Fruit fly (Drosophila melanogaster): Measurements from ENCODE around the gene CG6689.

Gene CG6689

DNA sequence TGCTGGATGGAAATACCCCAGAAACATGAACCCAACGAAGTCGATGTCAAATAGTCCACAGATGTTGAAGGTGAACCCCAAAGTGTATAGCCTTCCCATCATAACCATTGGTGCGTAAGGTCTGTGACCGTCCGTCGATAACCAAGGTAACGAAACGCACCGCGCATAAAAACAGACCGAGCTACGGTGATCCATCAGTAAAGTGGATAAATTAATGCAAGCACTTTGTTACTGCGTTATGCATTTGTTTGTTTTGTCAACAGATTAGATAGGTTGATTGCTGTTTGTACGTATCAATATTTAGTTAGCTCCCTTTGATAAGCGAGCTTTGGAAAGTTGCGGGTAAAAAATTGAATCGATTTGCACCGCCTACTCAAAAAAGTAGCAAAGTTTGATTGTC, 41.6 kb downstream of the CG6689 start:
- TF ChIP-seq CG10348 (GFP tag; IDR thresholded peaks at IDR 0.05), result no peak

DNA sequence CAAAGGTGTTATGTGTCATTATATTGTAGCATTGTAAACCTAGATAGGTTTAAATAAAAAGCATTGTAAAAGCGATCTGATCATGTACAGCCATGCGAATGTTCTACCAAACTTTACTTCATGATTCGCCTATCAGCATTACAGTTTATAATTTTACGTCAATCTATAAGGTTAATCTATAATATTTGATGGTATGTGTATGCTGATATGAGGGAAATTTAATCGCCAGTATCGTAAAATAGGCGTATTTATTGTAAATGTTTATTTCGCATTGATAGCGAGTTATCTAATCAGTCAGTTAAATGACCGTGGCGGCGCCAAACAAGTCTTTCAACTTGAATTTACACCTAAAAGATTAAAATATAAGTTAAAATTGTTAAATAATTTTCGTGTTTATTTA, 42.3 kb downstream of the CG6689 start:
- no peak for TF ChIP-seq CG12605 (GFP tag; IDR thresholded peaks at IDR 0.05)
- no peak for TF ChIP-seq CG4496 (GFP tag; IDR thresholded peaks at IDR 0.05)
- no peak for TF ChIP-seq Pif1B (GFP tag; optimal IDR thresholded peaks at IDR 0.05)
- no peak for TF ChIP-seq CG14655 (GFP tag; optimal IDR thresholded peaks at IDR 0.05)
- no peak for TF ChIP-seq CG10348 (GFP tag; IDR thresholded peaks at IDR 0.05)
- TF ChIP-seq CG13204 (GFP tag; optimal IDR thresholded peaks at IDR 0.05), result no peak
- no peak for TF ChIP-seq CG8159 (tag; optimal IDR thresholded peaks at IDR 0.05)

DNA sequence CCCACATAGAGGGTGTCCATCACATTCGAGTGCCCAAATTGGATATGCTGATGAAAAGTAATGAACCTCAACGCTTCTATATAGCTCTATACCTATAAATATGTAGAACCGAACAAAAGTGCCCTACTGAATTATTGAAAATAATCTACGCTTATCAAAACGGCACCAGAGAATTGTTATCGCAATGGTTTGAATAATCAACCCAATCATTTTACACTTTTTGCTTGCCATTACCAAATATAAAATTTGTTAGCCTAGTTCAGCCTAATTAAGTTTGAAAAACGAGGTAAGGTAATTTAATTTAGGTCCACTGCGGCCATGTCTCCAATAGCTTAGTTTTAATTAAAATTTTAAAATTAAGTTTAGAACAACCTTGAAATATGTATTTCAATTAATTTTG, 44.1 kb downstream of the CG6689 start:
- TF ChIP-seq CG9948 (tag; optimal IDR thresholded peaks at IDR 0.05), result no peak
- TF ChIP-seq Snoo (tag; optimal IDR thresholded peaks at IDR 0.05), result no peak

DNA sequence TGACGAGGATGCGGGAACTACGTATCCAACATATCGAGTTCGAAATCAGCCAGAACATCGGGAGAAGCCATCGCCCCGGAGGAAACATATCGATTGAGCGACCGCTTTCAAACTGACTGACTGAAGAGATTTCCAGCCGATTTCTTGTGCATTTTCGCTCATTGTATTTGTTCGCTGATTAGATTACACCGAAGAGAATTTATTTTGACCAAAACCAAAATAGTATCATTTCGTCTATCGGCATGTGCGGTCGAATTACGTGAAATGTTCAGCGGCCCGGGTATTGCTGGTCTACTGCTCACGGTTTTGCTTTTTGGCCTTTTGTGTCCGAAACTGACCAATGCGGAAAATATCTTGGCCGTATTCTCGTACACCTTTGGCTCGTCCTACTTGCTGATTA, 44.6 kb downstream of the CG6689 start, which contains the start of the genes Ugt304A1 and Ugt303A1:
Ugt304A1 (minus strand) TSS at position 101 of the 400 bp plus-strand sequence.
Ugt303A1 (plus strand) TSS at position 222 of the 400 bp plus-strand sequence.
- TF ChIP-seq rn (GFP tag; IDR thresholded peaks at IDR 0.05) (no peak), Pif1B (GFP tag; optimal IDR thresholded peaks at IDR 0.05) (no peak), CG8159 (tag; optimal IDR thresholded peaks at IDR 0.05) (no peak), EcR (GFP tag; optimal IDR thresholded peaks at IDR 0.05) (no peak), Ets98B (GFP tag; IDR thresholded peaks at IDR 0.05) (no peak), Pif1A (GFP tag; optimal IDR thresholded peaks at IDR 0.05) (no peak), CG8301 (tag; optimal IDR thresholded peaks at IDR 0.05) (no peak), CG14655 (GFP tag; optimal IDR thresholded peaks at IDR 0.05) (no peak), CG32121 (GFP tag; IDR thresholded peaks at IDR 0.05) (no peak), CG13204 (GFP tag; optimal IDR thresholded peaks at IDR 0.05) (no peak), fd96Ca (GFP tag; IDR thresholded peaks at IDR 0.05) (no peak), CG15710 (tag; optimal IDR thresholded peaks at IDR 0.05) (no peak), CG4496 (GFP tag; IDR thresholded peaks at IDR 0.05) (no peak), CG34367 (tag; optimal IDR thresholded peaks at IDR 0.05) (no peak), Snoo (tag; optimal IDR thresholded peaks at IDR 0.05) (no peak), gl (tag; optimal IDR thresholded peaks at IDR 0.05) (no peak), CG17806 (tag; optimal IDR thresholded peaks at IDR 0.05) (no peak)

DNA sequence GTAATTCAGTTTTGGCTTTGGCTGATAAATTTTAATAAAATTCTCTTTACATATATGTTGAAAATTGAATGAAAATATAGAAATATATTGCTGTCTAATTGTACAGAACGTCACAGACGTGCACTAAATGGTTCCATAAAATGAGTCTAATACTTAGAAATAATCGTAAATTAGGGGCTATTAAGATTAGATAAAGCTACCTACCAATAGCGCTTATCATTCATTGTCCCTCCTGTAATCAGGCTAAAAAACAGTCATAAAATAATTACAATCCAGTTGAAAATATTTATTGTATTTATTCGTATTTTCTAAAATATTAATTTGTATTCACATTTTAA, 46.7 kb downstream of the CG6689 start:
- TF ChIP-seq CG34367 (tag; optimal IDR thresholded peaks at IDR 0.05) (no peak), CG12605 (GFP tag; IDR thresholded peaks at IDR 0.05) (no peak), EcR (GFP tag; optimal IDR thresholded peaks at IDR 0.05) (no peak), Pif1B (GFP tag; optimal IDR thresholded peaks at IDR 0.05) (no peak), Pif1A (GFP tag; optimal IDR thresholded peaks at IDR 0.05) (no peak), fd96Ca (GFP tag; IDR thresholded peaks at IDR 0.05) (no peak), CG9948 (tag; optimal IDR thresholded peaks at IDR 0.05) (no peak), CG8301 (tag; optimal IDR thresholded peaks at IDR 0.05) (no peak), gl (tag; optimal IDR thresholded peaks at IDR 0.05) (no peak), CG32121 (GFP tag; IDR thresholded peaks at IDR 0.05) (no peak), rn (GFP tag; IDR thresholded peaks at IDR 0.05) (no peak), CG17806 (tag; optimal IDR thresholded peaks at IDR 0.05) (no peak), CG15710 (tag; optimal IDR thresholded peaks at IDR 0.05) (no peak), D1 (tag; optimal IDR thresholded peaks at IDR 0.05) (no peak), CG8159 (tag; optimal IDR thresholded peaks at IDR 0.05) (no peak), CG14655 (GFP tag; optimal IDR thresholded peaks at IDR 0.05) (no peak), Ets98B (GFP tag; IDR thresholded peaks at IDR 0.05) (no peak)

DNA sequence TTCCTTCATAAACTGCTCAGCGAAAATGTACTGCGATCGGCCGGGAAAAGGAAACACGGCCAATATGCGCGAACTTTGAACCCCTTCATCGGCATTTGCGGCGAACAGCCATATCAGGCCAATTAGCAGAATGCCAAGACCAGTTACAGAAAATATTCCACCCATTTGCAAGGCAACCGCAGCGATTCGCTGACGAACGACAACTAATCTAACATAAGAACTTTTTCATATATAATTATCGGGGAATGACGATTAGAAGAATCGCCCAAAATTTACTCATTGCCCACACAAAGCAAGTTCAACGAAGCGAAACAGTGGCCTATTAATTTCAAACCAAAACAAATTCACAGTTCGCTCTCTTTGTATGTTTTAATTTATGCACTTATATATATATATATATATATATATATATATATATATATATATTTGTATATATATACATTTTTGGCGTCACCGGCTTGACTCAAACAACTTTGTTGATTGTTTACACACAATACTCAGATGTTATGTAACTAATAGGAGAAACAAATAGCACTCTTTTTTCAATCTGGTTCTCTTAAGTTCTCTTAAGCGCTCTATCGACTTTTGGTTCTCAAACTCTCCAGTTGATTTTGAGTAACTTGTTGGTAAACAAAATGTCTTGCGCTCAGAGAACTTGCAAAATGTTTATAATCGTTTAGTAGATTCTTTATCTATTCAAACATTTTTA, 47.2 kb downstream of the CG6689 start, which contains the start of gene Ugt35A1:
Ugt35A1 (minus strand) TSS at position 205 of the 709 bp plus-strand sequence.
- TF ChIP-seq Ets98B (GFP tag; IDR thresholded peaks at IDR 0.05), result no peak
- TF ChIP-seq CG34367 (tag; optimal IDR thresholded peaks at IDR 0.05), result no peak
- TF ChIP-seq CG4496 (GFP tag; IDR thresholded peaks at IDR 0.05), result no peak
- no peak for TF ChIP-seq Snoo (tag; optimal IDR thresholded peaks at IDR 0.05)
- no peak for TF ChIP-seq gl (tag; optimal IDR thresholded peaks at IDR 0.05)
- TF ChIP-seq EcR (GFP tag; optimal IDR thresholded peaks at IDR 0.05), result no peak
- no peak for TF ChIP-seq CG15710 (tag; optimal IDR thresholded peaks at IDR 0.05)
- TF ChIP-seq rn (GFP tag; IDR thresholded peaks at IDR 0.05), result no peak
- TF ChIP-seq D1 (tag; optimal IDR thresholded peaks at IDR 0.05), result no peak
- TF ChIP-seq fd96Ca (GFP tag; IDR thresholded peaks at IDR 0.05), result no peak

DNA sequence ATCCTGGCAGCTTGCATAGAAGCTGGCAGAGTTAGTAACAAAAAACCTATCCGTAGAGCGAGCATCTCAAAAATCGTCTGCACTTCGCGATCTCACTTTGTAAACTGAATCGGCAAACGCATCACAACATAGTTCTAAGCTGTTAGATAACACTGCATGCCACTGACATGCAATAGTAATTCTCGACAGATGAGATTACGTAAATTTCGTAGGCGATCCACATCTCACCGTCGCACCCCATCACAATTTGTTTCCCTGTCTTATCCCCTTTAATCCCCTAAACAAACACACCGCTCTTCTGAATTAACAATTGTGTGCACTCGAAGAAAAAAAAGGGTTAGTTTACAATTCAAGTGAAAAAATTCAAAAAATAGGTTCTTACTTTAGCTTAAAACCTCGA, 49.7 kb downstream of the CG6689 start, which contains the start of gene Ugt35B1:
Ugt35B1 (minus strand) TSS at position 101 of the 400 bp plus-strand sequence.
- TF ChIP-seq fd96Ca (GFP tag; IDR thresholded peaks at IDR 0.05) (no peak), EcR (GFP tag; optimal IDR thresholded peaks at IDR 0.05) (no peak), CG12605 (GFP tag; IDR thresholded peaks at IDR 0.05) (no peak), CG14655 (GFP tag; optimal IDR thresholded peaks at IDR 0.05) (no peak), Snoo (tag; optimal IDR thresholded peaks at IDR 0.05) (no peak), CG4496 (GFP tag; IDR thresholded peaks at IDR 0.05) (no peak)
